Worm (Caenorhabditis elegans) whole organism, mixed stage, embryonic: ENCODE results near the gene madf-3.

ENCODE experiments used
- lsy-2 ChIP-seq: fragments of 150-350 bp; optimal IDR thresholded peaks from 2 replicates; lab custom pipeline; 2014; ENCODE audit warnings: missing biosample characterization, missing genetic modification characterization
- mep-1 ChIP-seq: fragments of 150-350 bp; optimal IDR thresholded peaks from 2 replicates; lab custom pipeline; 2017; ENCODE audit warnings: missing biosample characterization, missing genetic modification reagents, missing genetic modification characterization, inconsistent platforms
- nhr-237 ChIP-seq: fragments of 150-350 bp; optimal IDR thresholded peaks from 2 replicates; lab custom pipeline; 2014; ENCODE audit warnings: missing biosample characterization, missing genetic modification characterization
- nhr-28 ChIP-seq: fragments of 150-350 bp; optimal IDR thresholded peaks from 2 replicates; lab custom pipeline; 2014; ENCODE audit warnings: missing biosample characterization, missing genetic modification characterization

ce11 chrII:4362088-4362487 lies 27.5 kb downstream of the madf-3 start:
- TF ChIP-seq mep-1 (tag; lab: Kevin White, UChicago) (no peak), lsy-2 (tag; lab: Kevin White, UChicago) (no peak), nhr-28 (tag; lab: Kevin White, UChicago) (no peak), nhr-237 (tag; lab: Kevin White, UChicago) (no peak)
